Worm (Caenorhabditis elegans): ENCODE measurements around the gene ZK1098.11.

The ZK1098.11 gene

DNA sequence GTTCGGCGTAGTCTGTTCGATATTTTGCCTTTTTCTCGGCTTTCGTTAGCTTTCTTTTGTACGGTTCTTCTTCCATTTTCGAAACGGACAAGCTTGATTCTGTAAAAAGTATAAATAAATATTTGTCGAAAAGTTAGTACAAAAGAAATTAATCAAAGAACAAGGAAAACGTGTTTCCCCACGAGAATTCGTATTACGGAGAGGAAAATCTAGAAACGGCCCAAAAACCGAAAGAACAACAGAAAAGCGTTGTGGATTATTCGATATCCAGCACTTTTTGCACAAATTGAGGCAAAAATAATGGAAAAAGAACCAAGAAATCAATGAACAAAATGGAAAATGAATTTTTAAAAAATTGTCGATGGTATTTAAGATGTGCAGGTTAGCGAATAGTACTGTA, 14.1 kb upstream of the ZK1098.11 start, which contains the start of gene mut-7:
mut-7 (minus strand) TSS at position 101 of the 400 bp plus-strand sequence.
- TF ChIP-seq unc-120 (tag; optimal IDR thresholded peaks at IDR 0.05; ENCODE audit: poor library complexity, severe bottlenecking): no peak
- no peak for TF ChIP-seq nhr-12 (tag; optimal IDR thresholded peaks at IDR 0.05)
- no peak for TF ChIP-seq nhr-2 (tag; optimal IDR thresholded peaks at IDR 0.05)
- TF ChIP-seq mep-1 (tag; optimal IDR thresholded peaks at IDR 0.05): no peak
- TF ChIP-seq ceh-83 (GFP tag; optimal IDR thresholded peaks at IDR 0.05): no peak
- TF ChIP-seq ceh-39 (tag; optimal IDR thresholded peaks at IDR 0.05): no peak
- no peak for TF ChIP-seq lin-32 (GFP tag; optimal IDR thresholded peaks at IDR 0.05)
- no peak for TF ChIP-seq lsy-2 (tag; optimal IDR thresholded peaks at IDR 0.05)
- TF ChIP-seq mls-2 (tag; optimal IDR thresholded peaks at IDR 0.05): no peak
- TF ChIP-seq sptf-1 (tag; optimal IDR thresholded peaks at IDR 0.05): no peak
- TF ChIP-seq lin-13 (tag; optimal IDR thresholded peaks at IDR 0.05): no peak
- TF ChIP-seq flh-1 (GFP tag; optimal IDR thresholded peaks at IDR 0.05): no peak
- no peak for TF ChIP-seq drap-1 (GFP tag; optimal IDR thresholded peaks at IDR 0.05)
- no peak for TF ChIP-seq bed-3 (GFP tag; optimal IDR thresholded peaks at IDR 0.05)
- no peak for TF ChIP-seq unc-39 (tag; optimal IDR thresholded peaks at IDR 0.05)
- no peak for TF ChIP-seq elt-3 (tag; optimal IDR thresholded peaks at IDR 0.05)
- TF ChIP-seq ceh-43 (GFP tag; optimal IDR thresholded peaks at IDR 0.05): no peak
- TF ChIP-seq hlh-1 (tag; optimal IDR thresholded peaks at IDR 0.05): no peak
- no peak for TF ChIP-seq tbx-8 (GFP tag; optimal IDR thresholded peaks at IDR 0.05)
- no peak for TF ChIP-seq M03D4.4 (tag; optimal IDR thresholded peaks at IDR 0.05)

DNA sequence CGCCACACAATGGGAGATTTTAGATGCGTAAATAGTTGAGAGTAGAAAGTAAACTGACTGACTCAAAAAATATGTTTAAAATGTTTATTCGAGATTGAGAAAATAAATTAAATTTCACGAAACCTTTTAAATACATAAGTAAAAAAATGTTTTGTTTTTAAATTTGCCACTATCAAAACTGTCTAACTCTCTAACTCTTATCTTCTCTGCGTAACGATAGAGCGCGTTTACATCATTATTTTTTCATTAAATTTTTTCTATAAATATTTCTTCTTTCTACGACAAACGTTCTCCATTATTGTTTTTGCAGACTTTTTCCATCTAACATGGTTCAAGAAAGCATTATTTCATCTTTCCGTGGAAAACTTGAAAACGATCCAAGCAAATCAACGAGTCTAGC, 13.6 kb upstream of the ZK1098.11 start, which contains the start of gene eif-2Balpha:
eif-2Balpha (plus strand) TSS at position 304 of the 400 bp plus-strand sequence.
- TF ChIP-seq ces-1 (GFP tag; optimal IDR thresholded peaks at IDR 0.05): peak; percentile 64
- TF ChIP-seq lsy-2 (tag; optimal IDR thresholded peaks at IDR 0.05): peak; percentile 75
- no peak for TF ChIP-seq blmp-1 (tag; optimal IDR thresholded peaks at IDR 0.05)

DNA sequence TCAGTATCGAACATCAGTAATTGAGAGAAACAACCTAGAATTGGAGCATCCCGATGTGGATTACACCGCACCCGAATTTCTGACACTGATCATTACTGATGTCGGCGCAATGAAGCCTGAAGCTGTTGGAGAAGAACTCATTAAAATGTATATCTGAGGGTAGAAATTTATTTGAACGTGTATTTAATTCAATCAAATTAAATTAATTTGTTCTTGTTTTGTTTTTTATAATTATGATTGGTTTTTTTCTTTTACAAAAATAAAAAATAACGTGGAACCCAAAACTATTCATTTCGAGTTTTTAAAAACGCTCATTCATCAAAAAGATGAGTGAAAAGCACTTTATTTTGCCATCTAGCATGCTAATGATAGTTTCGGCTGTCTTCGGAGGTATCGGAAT, 12.3 kb upstream of the ZK1098.11 start, which contains the start of gene ZK1098.9:
ZK1098.9 (plus strand) TSS at position 301 of the 400 bp plus-strand sequence.
- TF ChIP-seq cnd-1 (tag; optimal IDR thresholded peaks at IDR 0.05) (no peak), elt-3 (tag; optimal IDR thresholded peaks at IDR 0.05) (no peak), blmp-1 (tag; optimal IDR thresholded peaks at IDR 0.05) (no peak), pha-4 (tag; optimal IDR thresholded peaks at IDR 0.05) (no peak), sem-2 (GFP tag; optimal IDR thresholded peaks at IDR 0.05) (no peak), hlh-1 (tag; optimal IDR thresholded peaks at IDR 0.05) (no peak), ceh-83 (GFP tag; optimal IDR thresholded peaks at IDR 0.05) (no peak), bed-3 (GFP tag; optimal IDR thresholded peaks at IDR 0.05) (no peak), zip-8 (tag; optimal IDR thresholded peaks at IDR 0.05) (no peak), lsy-2 (tag; optimal IDR thresholded peaks at IDR 0.05) (no peak), elt-1 (tag; optimal IDR thresholded peaks at IDR 0.05; ENCODE audit: borderline replicate concordance, insufficient read depth) (no peak), ceh-43 (GFP tag; optimal IDR thresholded peaks at IDR 0.05) (no peak), nhr-28 (tag; optimal IDR thresholded peaks at IDR 0.05) (no peak), nhr-12 (tag; optimal IDR thresholded peaks at IDR 0.05) (no peak), mls-2 (tag; optimal IDR thresholded peaks at IDR 0.05) (no peak), tbx-8 (GFP tag; optimal IDR thresholded peaks at IDR 0.05) (no peak), unc-39 (tag; optimal IDR thresholded peaks at IDR 0.05) (no peak), snpc-4 (tag; optimal IDR thresholded peaks at IDR 0.05) (no peak), nhr-2 (tag; optimal IDR thresholded peaks at IDR 0.05) (no peak), ceh-39 (tag; optimal IDR thresholded peaks at IDR 0.05) (no peak)

DNA sequence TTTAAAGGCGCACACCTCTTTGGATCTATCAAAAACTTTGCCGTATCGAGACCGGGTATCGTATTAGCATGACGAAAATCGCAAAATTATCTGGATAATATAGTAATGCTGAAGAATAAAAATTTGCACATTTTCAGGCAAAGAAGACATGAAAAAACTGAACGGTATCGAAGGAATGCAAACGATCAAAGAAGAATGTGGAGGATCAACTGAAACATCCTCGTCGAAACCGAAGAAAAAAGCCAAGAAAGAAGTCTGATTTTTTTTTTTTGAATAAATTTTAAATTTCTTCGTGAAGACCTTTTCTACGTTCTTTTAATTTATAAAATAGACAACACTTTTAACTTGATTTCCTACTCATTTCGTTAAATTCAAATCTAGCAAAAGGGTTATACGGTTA, 11.6 kb upstream of the ZK1098.11 start, which contains the start of gene ZK1098.12:
ZK1098.12 (plus strand) TSS at position 301 of the 400 bp plus-strand sequence.
- TF ChIP-seq ces-1 (GFP tag; optimal IDR thresholded peaks at IDR 0.05) (no peak), nhr-237 (tag; optimal IDR thresholded peaks at IDR 0.05) (no peak), unc-120 (tag; optimal IDR thresholded peaks at IDR 0.05; ENCODE audit: poor library complexity, severe bottlenecking) (no peak), pha-4 (tag; optimal IDR thresholded peaks at IDR 0.05) (no peak), mls-2 (tag; optimal IDR thresholded peaks at IDR 0.05) (no peak), unc-39 (tag; optimal IDR thresholded peaks at IDR 0.05) (no peak), ceh-43 (GFP tag; optimal IDR thresholded peaks at IDR 0.05) (no peak), M03D4.4 (tag; optimal IDR thresholded peaks at IDR 0.05) (no peak), nhr-12 (tag; optimal IDR thresholded peaks at IDR 0.05) (no peak)

DNA sequence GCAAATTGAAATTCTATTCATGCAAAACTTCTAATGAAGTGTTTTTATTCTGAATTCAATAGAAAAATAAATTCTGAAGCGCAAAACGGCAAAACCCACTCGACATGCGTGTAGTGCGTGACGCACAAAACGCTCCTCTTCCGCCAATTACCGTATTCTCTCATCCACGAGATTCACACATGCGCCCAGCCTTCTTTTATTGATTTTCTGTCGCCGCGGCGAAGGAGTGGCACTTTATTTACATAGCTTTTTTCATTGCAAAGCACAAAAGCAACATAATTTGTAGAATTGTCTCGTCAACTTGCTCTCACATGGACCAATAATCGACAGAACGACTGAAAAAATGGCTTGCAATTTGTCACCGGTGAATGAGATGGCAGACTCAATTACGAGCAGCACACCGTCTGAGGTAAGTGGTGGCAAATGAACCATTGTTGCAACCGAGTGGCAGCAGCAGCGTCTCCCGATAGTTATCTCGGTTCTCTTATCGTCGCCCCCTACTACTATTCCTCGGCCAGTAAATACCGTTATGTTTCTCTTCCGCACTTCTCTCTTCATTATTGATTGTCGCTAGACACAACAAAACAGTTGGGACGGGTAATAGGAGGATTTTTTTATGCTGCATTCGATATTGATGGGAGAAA, 10.3 kb upstream of the ZK1098.11 start, which contains the start of gene unc-16:
unc-16 (plus strand) TSS at position 243 of the 644 bp plus-strand sequence.
- TF ChIP-seq nhr-237 (tag; optimal IDR thresholded peaks at IDR 0.05) (peak; percentile 65), snpc-4 (tag; optimal IDR thresholded peaks at IDR 0.05) (no peak), ceh-39 (tag; optimal IDR thresholded peaks at IDR 0.05) (peak; percentile 47), mab-5 (tag; optimal IDR thresholded peaks at IDR 0.05) (no peak), sem-2 (GFP tag; optimal IDR thresholded peaks at IDR 0.05) (no peak), elt-1 (tag; optimal IDR thresholded peaks at IDR 0.05; ENCODE audit: borderline replicate concordance, insufficient read depth) (peak; percentile 49), lin-13 (tag; optimal IDR thresholded peaks at IDR 0.05) (peak; percentile 77), unc-39 (tag; optimal IDR thresholded peaks at IDR 0.05) (no peak), ceh-43 (GFP tag; optimal IDR thresholded peaks at IDR 0.05) (no peak), mls-2 (tag; optimal IDR thresholded peaks at IDR 0.05) (peak; percentile 54), pha-4 (tag; optimal IDR thresholded peaks at IDR 0.05) (peak; percentile 91), nhr-12 (tag; optimal IDR thresholded peaks at IDR 0.05) (no peak), ham-2 (GFP tag; optimal IDR thresholded peaks at IDR 0.05) (peak; percentile 22), ces-1 (GFP tag; optimal IDR thresholded peaks at IDR 0.05) (peak; percentile 78), unc-120 (tag; optimal IDR thresholded peaks at IDR 0.05; ENCODE audit: poor library complexity, severe bottlenecking) (peak; percentile 27), unc-62 (GFP tag; optimal IDR thresholded peaks at IDR 0.05) (peak; percentile 91), nhr-2 (tag; optimal IDR thresholded peaks at IDR 0.05) (no peak), zip-8 (tag; optimal IDR thresholded peaks at IDR 0.05) (no peak), lin-32 (GFP tag; optimal IDR thresholded peaks at IDR 0.05) (no peak), lsy-2 (tag; optimal IDR thresholded peaks at IDR 0.05) (peak; percentile 98), elt-3 (tag; optimal IDR thresholded peaks at IDR 0.05) (no peak), ztf-11 (tag; optimal IDR thresholded peaks at IDR 0.05) (no peak), cnd-1 (tag; optimal IDR thresholded peaks at IDR 0.05) (no peak), flh-1 (GFP tag; optimal IDR thresholded peaks at IDR 0.05) (no peak), nhr-28 (tag; optimal IDR thresholded peaks at IDR 0.05) (no peak), hlh-1 (tag; optimal IDR thresholded peaks at IDR 0.05) (peak; percentile 47), M03D4.4 (tag; optimal IDR thresholded peaks at IDR 0.05) (peak; percentile 32), drap-1 (GFP tag; optimal IDR thresholded peaks at IDR 0.05) (peak; percentile 32), mep-1 (tag; optimal IDR thresholded peaks at IDR 0.05) (peak; percentile 78)
